Fruit fly (Drosophila melanogaster): ENCODE data around the gene rost.

Gene rost

DNA sequence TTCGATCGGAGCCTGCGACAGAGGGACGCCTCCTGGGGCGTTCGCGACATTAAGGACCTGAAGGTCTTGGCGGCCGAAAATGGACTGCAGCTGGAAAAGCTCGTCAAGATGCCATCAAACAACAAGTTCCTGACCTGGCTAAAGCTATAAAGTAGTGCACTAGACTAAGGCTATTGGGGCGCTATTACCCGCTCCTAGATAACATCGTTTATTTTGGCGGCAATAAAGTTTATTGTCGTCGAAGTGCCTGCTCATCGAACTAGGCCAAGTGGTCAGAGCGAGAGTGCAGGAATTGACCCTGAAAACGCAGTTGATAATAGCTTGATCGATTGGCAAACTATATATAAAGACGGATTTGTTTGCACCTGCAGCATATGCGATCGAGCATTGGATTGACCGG is 8.9 kb upstream of the rost start, which contains the start of gene Try29F:
Gene Try29F (plus strand): TSS at position 301 of the 400 bp plus-strand sequence.
- TF ChIP-seq topi (GFP tag; optimal IDR thresholded peaks at IDR 0.05) (no peak), fd59A (GFP tag; optimal IDR thresholded peaks at IDR 0.05) (no peak), CG16779 (tag; optimal IDR thresholded peaks at IDR 0.05) (no peak), CG10631 (GFP tag; optimal IDR thresholded peaks at IDR 0.05) (no peak), salr (GFP tag; optimal IDR thresholded peaks at IDR 0.05) (no peak), Hr4 (GFP tag; optimal IDR thresholded peaks at IDR 0.05) (no peak), CG6854 (GFP tag; optimal IDR thresholded peaks at IDR 0.05) (no peak), dac (GFP tag; optimal IDR thresholded peaks at IDR 0.05) (no peak), CG11294 (GFP tag; IDR thresholded peaks at IDR 0.05) (no peak), Smox (GFP tag; optimal IDR thresholded peaks at IDR 0.05) (no peak), CG15336 (GFP tag; IDR thresholded peaks at IDR 0.05) (no peak), CG7368 (GFP tag; optimal IDR thresholded peaks at IDR 0.05) (no peak)

dm6 chr2L:8997285-8997684 is 7.9 kb upstream of the rost start, which contains the start of the genes alien and CG18661:
Gene alien, minus strand, starts transcription at chr2L:8997379.
Gene CG18661, plus strand, starts transcription at chr2L:8997605.
- TF ChIP-seq dsx (GFP tag; optimal IDR thresholded peaks at IDR 0.05; ENCODE audit: poor library complexity, severe bottlenecking) (no peak), CG6808 (GFP tag; optimal IDR thresholded peaks at IDR 0.05) (peak; percentile 100), cyc (GFP tag; optimal IDR thresholded peaks at IDR 0.05) (peak; percentile 78), CG10669 (GFP tag; optimal IDR thresholded peaks at IDR 0.05) (peak; percentile 65), salr (GFP tag; optimal IDR thresholded peaks at IDR 0.05) (peak in 1 of 2 experiments; percentile 56), achi (GFP tag; optimal IDR thresholded peaks at IDR 0.05) (peak; percentile 70), CG3032 (tag; optimal IDR thresholded peaks at IDR 0.05) (peak; percentile 76), CG4318 (GFP tag; optimal IDR thresholded peaks at IDR 0.05) (peak; percentile 52), Gug (GFP tag; IDR thresholded peaks at IDR 0.05) (peak; percentile 87), CG7368 (GFP tag; optimal IDR thresholded peaks at IDR 0.05) (peak; percentile 64), CG15336 (GFP tag; IDR thresholded peaks at IDR 0.05) (peak; percentile 78), Eip75B (GFP tag; optimal IDR thresholded peaks at IDR 0.05) (peak; percentile 89), CG11294 (GFP tag; IDR thresholded peaks at IDR 0.05) (peak; percentile 87), CG8632 (GFP tag; optimal IDR thresholded peaks at IDR 0.05) (peak; percentile 6), eg (GFP tag; IDR thresholded peaks at IDR 0.05) (peak; percentile 96), spab (GFP tag; optimal IDR thresholded peaks at IDR 0.05) (peak; percentile 15), Ets96B (tag; optimal IDR thresholded peaks at IDR 0.05) (peak; percentile 91), Sox102F (GFP tag; optimal IDR thresholded peaks at IDR 0.05) (peak; percentile 72), ss (GFP tag; optimal IDR thresholded peaks at IDR 0.05) (no peak), Sox14 (GFP tag; optimal IDR thresholded peaks at IDR 0.05) (peak; percentile 95), Hr4 (GFP tag; optimal IDR thresholded peaks at IDR 0.05) (peak; percentile 96), CG9139 (GFP tag; optimal IDR thresholded peaks at IDR 0.05) (no peak), esn (GFP tag; optimal IDR thresholded peaks at IDR 0.05) (peak; percentile 68), CG11762 (GFP tag; optimal IDR thresholded peaks at IDR 0.05; ENCODE audit: insufficient read depth) (no peak), acj6 (GFP tag; optimal IDR thresholded peaks at IDR 0.05) (peak; percentile 62), CG6276 (GFP tag; optimal IDR thresholded peaks at IDR 0.05) (no peak), OdsH (GFP tag; optimal IDR thresholded peaks at IDR 0.05) (peak; percentile 78), CG34406 (GFP tag; optimal IDR thresholded peaks at IDR 0.05) (peak; percentile 57), dac (GFP tag; optimal IDR thresholded peaks at IDR 0.05) (peak; percentile 91), CG8319 (GFP tag; optimal IDR thresholded peaks at IDR 0.05) (no peak), CG8119 (GFP tag; IDR thresholded peaks at IDR 0.05) (peak; percentile 53; the same call in 1 of the 3 replicates), CG6854 (GFP tag; optimal IDR thresholded peaks at IDR 0.05) (peak; percentile 78), Eip78C (GFP tag) (peak; percentile 69), CG6792 (GFP tag; optimal IDR thresholded peaks at IDR 0.05) (peak; percentile 69), Sox15 (GFP tag; optimal IDR thresholded peaks at IDR 0.05) (peak; percentile 92), CG10631 (GFP tag; optimal IDR thresholded peaks at IDR 0.05) (peak; percentile 85), CG16779 (tag; optimal IDR thresholded peaks at IDR 0.05) (peak; percentile 62), CG1621 (tag; optimal IDR thresholded peaks at IDR 0.05) (no peak), fd85E (GFP tag; optimal IDR thresholded peaks at IDR 0.05) (no peak), CG11902 (GFP tag; optimal IDR thresholded peaks at IDR 0.05) (peak; percentile 93), vri (GFP tag; optimal IDR thresholded peaks at IDR 0.05) (no peak), CG31627 (GFP tag; optimal IDR thresholded peaks at IDR 0.05) (peak; percentile 88), fkh (GFP tag; optimal IDR thresholded peaks at IDR 0.05) (peak; percentile 69), Lpt (GFP tag; optimal IDR thresholded peaks at IDR 0.05) (peak; percentile 50), Blimp-1 (GFP tag; optimal IDR thresholded peaks at IDR 0.05) (no peak)

Measured in whole organism, prepupa.